Worm (Caenorhabditis elegans) whole organism, L4 larva: ENCODE data around the gene abts-2.

Experiments
- D1046.2 ChIP-seq: fragments of 200-800 bp; sonication (Bioruptor generic); IDR thresholded peaks from 2 replicates; pipeline ENCODE4 v1.3.6; 2022; ENCODE audit warnings: missing genetic modification characterization, missing compliant biosample characterization
- F10B5.3 ChIP-seq: sonication (generic microtip); optimal IDR thresholded peaks from 2 replicates; lab custom pipeline; 2016; ENCODE audit warnings: mild to moderate bottlenecking, missing genetic modification characterization, missing compliant biosample characterization
- F49E8.2 ChIP-seq: sonication (generic microtip); optimal IDR thresholded peaks from 2 replicates; lab custom pipeline; 2016; ENCODE audit warnings: missing compliant biosample characterization, mild to moderate bottlenecking, missing genetic modification characterization, borderline replicate concordance
- Y105C5A.15 ChIP-seq: fragments of 200-800 bp; sonication (Bioruptor generic); IDR thresholded peaks from 2 replicates; pipeline ENCODE4 v1.3.6; 2022; ENCODE audit warnings: missing genetic modification characterization, missing compliant biosample characterization
- Y48G9A.11 ChIP-seq: fragments of 200-800 bp; sonication (Bioruptor generic); IDR thresholded peaks from 2 replicates; pipeline ENCODE4 v1.3.6; 2022; ENCODE audit warnings: missing genetic modification reagents, missing genetic modification characterization, missing compliant biosample characterization
- Y5F2A.4 ChIP-seq: fragments of 200-800 bp; sonication (Bioruptor generic); optimal IDR thresholded peaks from 2 replicates; lab custom pipeline; 2018; ENCODE audit warnings: mild to moderate bottlenecking, missing genetic modification characterization, missing compliant biosample characterization
- Y75B8A.6 ChIP-seq: fragments of 200-800 bp; sonication (Bioruptor generic); IDR thresholded peaks from 2 replicates; pipeline ENCODE4 v1.3.6; 2022; ENCODE audit warnings: missing genetic modification reagents, missing genetic modification characterization, missing compliant biosample characterization
- aha-1 ChIP-seq: fragments of 150-350 bp; peaks from one replicate; lab custom pipeline; 2014; ENCODE audit warnings: missing biosample characterization, missing genetic modification characterization
- aly-2 ChIP-seq: sonication (generic microtip); optimal IDR thresholded peaks from 2 replicates; lab custom pipeline; 2018; ENCODE audit warnings: missing biosample characterization, missing genetic modification characterization
- attf-4 ChIP-seq: sonication (generic microtip); optimal IDR thresholded peaks from 3 replicates; lab custom pipeline; 2017; ENCODE audit warnings: missing biosample characterization, missing genetic modification characterization
- ceh-20 ChIP-seq: fragments of 200-800 bp; sonication (Bioruptor generic); IDR thresholded peaks from 2 replicates; pipeline ENCODE4 v1.3.6; 2022; ENCODE audit warnings: missing genetic modification reagents, missing genetic modification characterization, missing compliant biosample characterization
- ceh-44 ChIP-seq: fragments of 200-800 bp; sonication (Bioruptor generic); IDR thresholded peaks from 2 replicates; pipeline ENCODE4 v1.3.6; 2022; ENCODE audit warnings: missing genetic modification reagents, missing genetic modification characterization, missing compliant biosample characterization
- ceh-62 ChIP-seq: sonication (generic microtip); optimal IDR thresholded peaks from 2 replicates; lab custom pipeline; 2017; ENCODE audit warnings: missing biosample characterization, missing genetic modification characterization
- ceh-82 ChIP-seq: sonication (generic microtip); optimal IDR thresholded peaks from 2 replicates; lab custom pipeline; 2017; ENCODE audit warnings: missing biosample characterization, missing genetic modification characterization
- ces-1 ChIP-seq: fragments of 150-350 bp; sonication (generic microtip); optimal IDR thresholded peaks from 4 replicates; lab custom pipeline; 2014; ENCODE audit warnings: missing biosample characterization, missing genetic modification reagents, missing genetic modification characterization
- daf-12 ChIP-seq: fragments of 150-350 bp; optimal IDR thresholded peaks from 2 replicates; lab custom pipeline; 2014; ENCODE audit warnings: missing biosample characterization, missing genetic modification reagents, missing genetic modification characterization
- daf-16 ChIP-seq, 3 experiments: sonication (generic microtip); optimal IDR thresholded peaks; 2 replicates each; lab custom pipeline; 2016 to 2017; ENCODE audit warnings: missing genetic modification characterization in 3 of 3, missing genetic modification reagents in 3 of 3, mild to moderate bottlenecking in 2 of 3, missing compliant biosample characterization in 2 of 3, missing biosample characterization in 1 of 3, moderate library complexity in 1 of 3
- daf-19 ChIP-seq: fragments of 200-800 bp; sonication (Bioruptor generic); conservative IDR thresholded peaks from 2 replicates; pipeline ENCODE4 v1.3.6; 2022; ENCODE audit warnings: missing genetic modification characterization, missing compliant biosample characterization
- dmd-9 ChIP-seq: fragments of 200-800 bp; sonication (Bioruptor generic); IDR thresholded peaks from 2 replicates; pipeline ENCODE4 v1.3.6; 2022; ENCODE audit warnings: missing genetic modification reagents, missing genetic modification characterization, missing compliant biosample characterization
- dve-1 ChIP-seq: sonication (generic microtip); optimal IDR thresholded peaks from 2 replicates; lab custom pipeline; 2017; ENCODE audit warnings: antibody characterized with exemption, mild to moderate bottlenecking, missing genetic modification characterization, missing compliant biosample characterization; ENCODE audit not compliant: insufficient read depth
- egl-43 ChIP-seq: fragments of 200-800 bp; sonication (Bioruptor generic); IDR thresholded peaks from 2 replicates; pipeline ENCODE4 v1.3.6; 2022; ENCODE audit warnings: missing genetic modification reagents, missing genetic modification characterization, missing compliant biosample characterization
- hif-1 ChIP-seq, 2 experiments: sonication (generic microtip); optimal IDR thresholded peaks; 2 replicates each; lab custom pipeline; 2016 to 2017; ENCODE audit warnings: missing compliant biosample characterization in 2 of 2, missing genetic modification characterization in 2 of 2, missing genetic modification reagents in 2 of 2, missing genotype in 2 of 2, mild to moderate bottlenecking in 1 of 2
- hmg-1.1 ChIP-seq: fragments of 200-800 bp; sonication (Bioruptor generic); IDR thresholded peaks from 2 replicates; pipeline ENCODE4 v1.3.6; 2022; ENCODE audit warnings: missing genetic modification reagents, missing genetic modification characterization, missing compliant biosample characterization
- jun-1 ChIP-seq: fragments of 150-350 bp; optimal IDR thresholded peaks from 2 replicates; lab custom pipeline; 2014; ENCODE audit warnings: missing biosample characterization, missing genetic modification reagents, missing genetic modification characterization
- lim-7 ChIP-seq: fragments of 200-800 bp; sonication (Bioruptor generic); IDR thresholded peaks from 2 replicates; pipeline ENCODE4 v1.3.6; 2022; ENCODE audit warnings: missing genetic modification characterization, missing compliant biosample characterization
- lin-38 ChIP-seq: fragments of 200-800 bp; sonication (Bioruptor generic); IDR thresholded peaks from 2 replicates; pipeline ENCODE4 v1.3.6; 2022; ENCODE audit warnings: missing genetic modification reagents, missing genetic modification characterization, missing compliant biosample characterization
- lir-3 ChIP-seq: sonication (generic microtip); optimal IDR thresholded peaks from 2 replicates; lab custom pipeline; 2016; ENCODE audit warnings: mild to moderate bottlenecking, missing genetic modification characterization, missing compliant biosample characterization
- lsy-2 ChIP-seq, 2 experiments: fragments of 150-350 bp in 1 of 2; sonication (generic microtip) in 1 of 2; optimal IDR thresholded peaks; 2 replicates each; lab custom pipeline; 2014 to 2017; ENCODE audit warnings: missing biosample characterization in 2 of 2, missing genetic modification characterization in 2 of 2
- mep-1 ChIP-seq: fragments of 150-350 bp; sonication (generic microtip); optimal IDR thresholded peaks from 3 replicates; lab custom pipeline; 2014; ENCODE audit warnings: missing biosample characterization, missing genetic modification characterization
- mxl-2 ChIP-seq: fragments of 200-800 bp; sonication (Bioruptor generic); conservative IDR thresholded peaks from 2 replicates; pipeline ENCODE4 v1.3.6; 2022; ENCODE audit warnings: missing genetic modification reagents, missing genetic modification characterization, missing compliant biosample characterization
- mxl-3 ChIP-seq: fragments of 200-800 bp; sonication (Bioruptor generic); optimal IDR thresholded peaks from 2 replicates; lab custom pipeline; 2018; ENCODE audit warnings: mild to moderate bottlenecking, missing genetic modification characterization, missing compliant biosample characterization
- nhr-11 ChIP-seq: fragments of 150-350 bp; optimal IDR thresholded peaks from 2 replicates; lab custom pipeline; 2014; ENCODE audit warnings: missing biosample characterization, missing genetic modification characterization
- nhr-237 ChIP-seq: sonication (generic microtip); optimal IDR thresholded peaks from 2 replicates; lab custom pipeline; 2017; ENCODE audit warnings: missing biosample characterization, missing genetic modification characterization
- nhr-25 ChIP-seq: sonication (generic microtip); optimal IDR thresholded peaks from 2 replicates; lab custom pipeline; 2017; ENCODE audit warnings: missing genetic modification characterization, mild to moderate bottlenecking, missing compliant biosample characterization, antibody characterized with exemption, moderate library complexity, borderline replicate concordance; ENCODE audit not compliant: insufficient read depth
- nhr-28 ChIP-seq: fragments of 150-350 bp; optimal IDR thresholded peaks from 2 replicates; lab custom pipeline; 2014; ENCODE audit warnings: missing biosample characterization, missing genetic modification characterization
- nhr-76 ChIP-seq: fragments of 150-350 bp; optimal IDR thresholded peaks from 2 replicates; lab custom pipeline; 2014; ENCODE audit warnings: missing biosample characterization, missing genetic modification characterization
- php-3 ChIP-seq: fragments of 200-800 bp; sonication (Bioruptor generic); IDR thresholded peaks from 2 replicates; pipeline ENCODE4 v1.3.6; 2022; ENCODE audit warnings: missing genetic modification reagents, missing genetic modification characterization, missing compliant biosample characterization
- pqm-1 ChIP-seq: sonication (generic microtip); optimal IDR thresholded peaks from 2 replicates; lab custom pipeline; 2017; ENCODE audit warnings: missing biosample characterization, missing genetic modification characterization
- saeg-2 ChIP-seq: fragments of 200-800 bp; sonication (Bioruptor generic); IDR thresholded peaks from 2 replicates; pipeline ENCODE4 v1.3.6; 2022; ENCODE audit warnings: missing genetic modification reagents, missing genetic modification characterization, missing compliant biosample characterization
- sdz-12 ChIP-seq: fragments of 200-800 bp; sonication (Bioruptor generic); optimal IDR thresholded peaks from 2 replicates; lab custom pipeline; 2018; ENCODE audit warnings: mild to moderate bottlenecking, missing genetic modification characterization, missing compliant biosample characterization
- spr-3 ChIP-seq: fragments of 200-800 bp; sonication (Bioruptor generic); optimal IDR thresholded peaks from 2 replicates; lab custom pipeline; 2018; ENCODE audit warnings: mild to moderate bottlenecking, missing genetic modification characterization, missing compliant biosample characterization
- tra-1 ChIP-seq: fragments of 200-800 bp; sonication (Bioruptor generic); IDR thresholded peaks from 2 replicates; pipeline ENCODE4 v1.3.6; 2022; ENCODE audit warnings: missing genetic modification reagents, missing genetic modification characterization, missing compliant biosample characterization
- unc-130 ChIP-seq: sonication (generic microtip); optimal IDR thresholded peaks from 2 replicates; lab custom pipeline; 2016; ENCODE audit warnings: missing genetic modification reagents, missing genetic modification characterization, missing compliant biosample characterization
- unc-39 ChIP-seq: sonication (generic microtip); optimal IDR thresholded peaks from 2 replicates; lab custom pipeline; 2017; ENCODE audit warnings: missing biosample characterization, missing genetic modification characterization
- unc-62 ChIP-seq, 3 experiments: fragments of 150-350 bp in 1 of 3; sonication (generic microtip); optimal IDR thresholded peaks in 2 of 3; peaks in 1 of 3; 1 replicate in 1 of 3; 2 replicates in 2 of 3; lab custom pipeline; 2014 to 2017; ENCODE audit warnings: missing biosample characterization in 3 of 3, missing genetic modification characterization in 3 of 3, missing genetic modification reagents in 3 of 3, missing genotype in 1 of 3
- zfp-2 ChIP-seq: sonication (generic microtip); optimal IDR thresholded peaks from 2 replicates; lab custom pipeline; 2016; ENCODE audit warnings: mild to moderate bottlenecking, missing genetic modification characterization, missing compliant biosample characterization
- zip-11 ChIP-seq: fragments of 200-800 bp; sonication (Bioruptor generic); IDR thresholded peaks from 2 replicates; pipeline ENCODE4 v1.3.6; 2022; ENCODE audit warnings: missing genetic modification characterization, missing compliant biosample characterization
- zip-2 ChIP-seq: fragments of 150-350 bp; optimal IDR thresholded peaks from 2 replicates; lab custom pipeline; 2014; ENCODE audit warnings: missing biosample characterization, missing genetic modification characterization
- ztf-11 ChIP-seq: fragments of 150-350 bp; optimal IDR thresholded peaks from 2 replicates; lab custom pipeline; 2014; ENCODE audit warnings: missing biosample characterization, missing genetic modification characterization

Gene abts-2

DNA sequence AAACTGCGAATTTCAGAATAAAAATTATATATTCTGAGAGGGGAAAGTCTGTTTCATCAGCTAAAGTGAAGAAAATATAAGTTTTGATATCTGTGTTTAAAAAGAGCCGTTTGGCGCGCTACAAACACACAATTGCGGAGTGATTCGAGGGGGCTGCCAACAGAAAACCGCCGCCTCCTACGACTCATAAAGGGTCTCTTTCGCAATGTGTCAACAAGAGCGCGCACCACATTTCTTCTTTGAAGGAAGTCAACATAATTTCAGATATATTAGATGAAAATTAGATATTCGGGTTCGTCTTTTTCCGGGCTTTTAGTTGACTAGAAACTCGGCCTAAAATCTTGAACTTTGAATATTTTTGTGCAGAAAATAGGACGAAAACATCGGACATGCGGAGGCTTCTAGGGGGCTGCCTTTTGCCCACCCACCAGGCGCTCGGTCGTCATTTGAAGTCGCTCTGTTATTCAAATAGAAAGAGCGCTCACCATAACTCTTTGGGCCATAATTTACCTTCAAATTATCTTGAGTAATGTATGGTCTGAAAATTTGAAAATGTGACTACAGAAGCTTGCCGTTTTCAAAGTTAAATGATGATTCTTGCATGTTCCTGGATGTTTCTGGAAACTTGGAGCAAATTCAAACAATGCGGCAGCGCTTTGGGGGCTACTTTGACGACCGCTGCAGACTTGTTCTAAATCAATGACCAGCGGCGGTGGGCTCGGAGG, 20.5 kb downstream of the abts-2 start:
- TF ChIP-seq nhr-76 (tag; lab: Kevin White, UChicago) (no peak), D1046.2 (GFP tag; lab: Robert Waterston, UW) (peak; percentile 84; the same call in 1 of the 2 replicates), Y5F2A.4 (GFP tag; lab: Kevin White, UChicago) (peak; percentile 54), ceh-44 (GFP tag; lab: Robert Waterston, UW) (0 out of 2 replicates have a peak, but pooled peaks have one; percentile 49), spr-3 (GFP tag; lab: Kevin White, UChicago) (peak; percentile 95), tra-1 (GFP tag; lab: Robert Waterston, UW) (peak; percentile 96), dve-1 (tag; lab: Kevin White, UChicago) (peak; percentile 77), ztf-11 (no peak), daf-16 (GFP tag; optimal IDR thresholded peaks at IDR 0.05; lab: Kevin White, UChicago) (peak; percentile 83 to 85), daf-16 (tag; optimal IDR thresholded peaks at IDR 0.05; lab: Kevin White, UChicago) (peak; percentile 77), mep-1 (tag; lab: Kevin White, UChicago) (peak; percentile 97), jun-1 (peak; percentile 74), unc-62 (GFP tag; optimal IDR thresholded peaks at IDR 0.05 in 1 of 2; lab: Kevin White, UChicago) (peak; percentile 76 to 97), unc-62 (tag; optimal IDR thresholded peaks at IDR 0.05; lab: Kevin White, UChicago) (no peak), nhr-11 (tag; lab: Kevin White, UChicago) (peak; percentile 65), unc-130 (GFP tag; lab: Kevin White, UChicago) (no peak), nhr-237 (peak; percentile 76), ceh-62 (no peak), egl-43 (GFP tag; lab: Robert Waterston, UW) (no peak; the same call in none of the 2 replicates), daf-12 (tag; lab: Kevin White, UChicago) (no peak), lsy-2 (tag; optimal IDR thresholded peaks at IDR 0.05; lab: Kevin White, UChicago) (peak; percentile 74 to 86), ceh-82 (tag; lab: Kevin White, UChicago) (no peak), sdz-12 (peak; percentile 95), lim-7 (GFP tag; lab: Robert Waterston, UW) (peak; percentile 48), lir-3 (tag; lab: Kevin White, UChicago) (peak; percentile 16), php-3 (GFP tag; lab: Robert Waterston, UW) (peak; percentile 86; the same call in 1 of the 2 replicates), hmg-1.1 (peak; percentile 91), nhr-25 (peak; percentile 94), aha-1 (peak; percentile 98), zip-2 (peak; percentile 47), Y105C5A.15 (GFP tag; lab: Robert Waterston, UW) (no peak), F49E8.2 (tag; lab: Kevin White, UChicago) (no peak), zfp-2 (tag; lab: Kevin White, UChicago) (peak; percentile 73), F10B5.3 (tag; lab: Kevin White, UChicago) (peak; percentile 78), daf-19 (GFP tag; lab: Robert Waterston, UW) (peak; percentile 92), attf-4 (tag; lab: Kevin White, UChicago) (peak; percentile 44), pqm-1 (peak; percentile 50), mxl-2 (GFP tag; lab: Robert Waterston, UW) (peak; percentile 69), saeg-2 (GFP tag; lab: Robert Waterston, UW) (peak; percentile 94), nhr-28 (tag; lab: Kevin White, UChicago) (peak; percentile 86), zip-11 (GFP tag; lab: Robert Waterston, UW) (no peak), unc-39 (tag; lab: Kevin White, UChicago) (no peak), aly-2 (tag; lab: Kevin White, UChicago) (no peak), ceh-20 (GFP tag; lab: Robert Waterston, UW) (peak; percentile 97), Y75B8A.6 (GFP tag; lab: Robert Waterston, UW) (no peak), mxl-3 (GFP tag; lab: Kevin White, UChicago) (peak; percentile 32), dmd-9 (GFP tag; lab: Robert Waterston, UW) (peak; percentile 56; the same call in 1 of the 2 replicates), lin-38 (GFP tag; lab: Robert Waterston, UW) (peak; percentile 79), ces-1 (GFP tag; lab: Kevin White, UChicago) (no peak), Y48G9A.11 (GFP tag; lab: Robert Waterston, UW) (peak; percentile 54; the same call in 1 of the 2 replicates), hif-1 (tag; optimal IDR thresholded peaks at IDR 0.05; lab: Kevin White, UChicago) (peak; percentile 84 to 94)
